Worm (Caenorhabditis elegans) whole organism, L4 larva: ENCODE results near the gene fbxc-36.
A peak's percentile ranks its signal among the peaks of the same experiment; 100 is the strongest.

Source experiments
- D1046.2 ChIP-seq: fragments of 200-800 bp; sonication (Bioruptor generic); IDR thresholded peaks from 2 replicates; pipeline ENCODE4 v1.3.6; 2022; ENCODE audit warnings: missing genetic modification characterization, missing compliant biosample characterization
- F10B5.3 ChIP-seq: sonication (generic microtip); optimal IDR thresholded peaks from 2 replicates; lab custom pipeline; 2016; ENCODE audit warnings: mild to moderate bottlenecking, missing genetic modification characterization, missing compliant biosample characterization
- F26F4.8 ChIP-seq: fragments of 200-800 bp; sonication (Bioruptor generic); conservative IDR thresholded peaks from 2 replicates; pipeline ENCODE4 v1.3.6; 2022; ENCODE audit warnings: missing genetic modification characterization, missing compliant biosample characterization
- F44E2.7 ChIP-seq: fragments of 200-800 bp; sonication (Bioruptor generic); IDR thresholded peaks from 2 replicates; pipeline ENCODE4 v2.1.2; 2022; ENCODE audit warnings: missing genetic modification characterization, missing compliant biosample characterization
- F49E8.2 ChIP-seq: sonication (generic microtip); optimal IDR thresholded peaks from 2 replicates; lab custom pipeline; 2016; ENCODE audit warnings: missing compliant biosample characterization, mild to moderate bottlenecking, missing genetic modification characterization, borderline replicate concordance
- R02D3.7 ChIP-seq: fragments of 150-350 bp; sonication (generic microtip); optimal IDR thresholded peaks from 3 replicates; lab custom pipeline; 2014; ENCODE audit warnings: missing biosample characterization, missing genetic modification characterization
- Y105C5A.15 ChIP-seq: fragments of 200-800 bp; sonication (Bioruptor generic); IDR thresholded peaks from 2 replicates; pipeline ENCODE4 v1.3.6; 2022; ENCODE audit warnings: missing genetic modification characterization, missing compliant biosample characterization
- ZK546.5 ChIP-seq, 2 experiments: sonication (generic microtip); optimal IDR thresholded peaks; 2 replicates each; lab custom pipeline; 2017; ENCODE audit warnings: missing biosample characterization in 2 of 2, missing genetic modification characterization in 2 of 2
- aha-1 ChIP-seq: fragments of 150-350 bp; peaks from one replicate; lab custom pipeline; 2014; ENCODE audit warnings: missing biosample characterization, missing genetic modification characterization
- arid-1 ChIP-seq: fragments of 200-800 bp; sonication (Bioruptor generic); conservative IDR thresholded peaks from 2 replicates; pipeline ENCODE4 v1.3.6; 2022; ENCODE audit warnings: missing genetic modification reagents, missing genetic modification characterization, missing compliant biosample characterization
- ceh-20 ChIP-seq: fragments of 200-800 bp; sonication (Bioruptor generic); IDR thresholded peaks from 2 replicates; pipeline ENCODE4 v1.3.6; 2022; ENCODE audit warnings: missing genetic modification reagents, missing genetic modification characterization, missing compliant biosample characterization
- ceh-32 ChIP-seq: sonication (generic microtip); optimal IDR thresholded peaks from 2 replicates; lab custom pipeline; 2016; ENCODE audit warnings: mild to moderate bottlenecking, missing genetic modification characterization, missing compliant biosample characterization; ENCODE audit not compliant: poor library complexity
- ceh-62 ChIP-seq: sonication (generic microtip); optimal IDR thresholded peaks from 2 replicates; lab custom pipeline; 2017; ENCODE audit warnings: missing biosample characterization, missing genetic modification characterization
- ceh-82 ChIP-seq: sonication (generic microtip); optimal IDR thresholded peaks from 2 replicates; lab custom pipeline; 2017; ENCODE audit warnings: missing biosample characterization, missing genetic modification characterization
- ces-1 ChIP-seq: fragments of 150-350 bp; sonication (generic microtip); optimal IDR thresholded peaks from 4 replicates; lab custom pipeline; 2014; ENCODE audit warnings: missing biosample characterization, missing genetic modification reagents, missing genetic modification characterization
- cey-2 ChIP-seq: sonication (generic microtip); optimal IDR thresholded peaks from 3 replicates; lab custom pipeline; 2017; ENCODE audit warnings: missing genetic modification characterization, mild to moderate bottlenecking, missing compliant biosample characterization, antibody characterized with exemption, borderline replicate concordance; ENCODE audit not compliant: insufficient read depth
- dmd-6 ChIP-seq: fragments of 200-800 bp; sonication (Bioruptor generic); IDR thresholded peaks from 2 replicates; pipeline ENCODE4 v1.3.6; 2022; ENCODE audit warnings: missing genetic modification reagents, missing genetic modification characterization, missing compliant biosample characterization
- dmd-9 ChIP-seq: fragments of 200-800 bp; sonication (Bioruptor generic); IDR thresholded peaks from 2 replicates; pipeline ENCODE4 v1.3.6; 2022; ENCODE audit warnings: missing genetic modification reagents, missing genetic modification characterization, missing compliant biosample characterization
- egl-27 ChIP-seq: sonication (generic microtip); optimal IDR thresholded peaks from 3 replicates; lab custom pipeline; 2017; ENCODE audit warnings: missing biosample characterization, missing genetic modification reagents, missing genetic modification characterization
- egl-43 ChIP-seq: fragments of 200-800 bp; sonication (Bioruptor generic); IDR thresholded peaks from 2 replicates; pipeline ENCODE4 v1.3.6; 2022; ENCODE audit warnings: missing genetic modification reagents, missing genetic modification characterization, missing compliant biosample characterization
- hlh-11 ChIP-seq: fragments of 200-800 bp; sonication (Bioruptor generic); optimal IDR thresholded peaks from 2 replicates; lab custom pipeline; 2018; ENCODE audit warnings: mild to moderate bottlenecking, missing genetic modification characterization, missing compliant biosample characterization
- hlh-30 ChIP-seq: sonication (generic microtip); optimal IDR thresholded peaks from 2 replicates; lab custom pipeline; 2017; ENCODE audit warnings: antibody characterized with exemption, mild to moderate bottlenecking, missing genetic modification characterization, missing compliant biosample characterization; ENCODE audit not compliant: insufficient read depth
- lin-38 ChIP-seq: fragments of 200-800 bp; sonication (Bioruptor generic); IDR thresholded peaks from 2 replicates; pipeline ENCODE4 v1.3.6; 2022; ENCODE audit warnings: missing genetic modification reagents, missing genetic modification characterization, missing compliant biosample characterization
- mdt-29 ChIP-seq: fragments of 200-800 bp; sonication (Bioruptor generic); IDR thresholded peaks from 2 replicates; pipeline ENCODE4 v1.3.6; 2022; ENCODE audit warnings: missing genetic modification reagents, missing genetic modification characterization, missing compliant biosample characterization
- mes-2 ChIP-seq: sonication (generic microtip); optimal IDR thresholded peaks from 2 replicates; lab custom pipeline; 2016; ENCODE audit warnings: missing genotype, mild to moderate bottlenecking, missing genetic modification characterization, missing compliant biosample characterization; ENCODE audit not compliant: poor library complexity, severe bottlenecking
- mxl-3 ChIP-seq: fragments of 200-800 bp; sonication (Bioruptor generic); optimal IDR thresholded peaks from 2 replicates; lab custom pipeline; 2018; ENCODE audit warnings: mild to moderate bottlenecking, missing genetic modification characterization, missing compliant biosample characterization
- nhr-10 ChIP-seq: fragments of 150-350 bp; optimal IDR thresholded peaks from 2 replicates; lab custom pipeline; 2014; ENCODE audit warnings: missing biosample characterization, missing genetic modification characterization
- nhr-111 ChIP-seq: fragments of 200-800 bp; sonication (Bioruptor generic); optimal IDR thresholded peaks from 2 replicates; lab custom pipeline; 2018; ENCODE audit warnings: mild to moderate bottlenecking, missing genetic modification characterization, missing compliant biosample characterization
- nhr-237 ChIP-seq: sonication (generic microtip); optimal IDR thresholded peaks from 2 replicates; lab custom pipeline; 2017; ENCODE audit warnings: missing biosample characterization, missing genetic modification characterization
- php-3 ChIP-seq: fragments of 200-800 bp; sonication (Bioruptor generic); IDR thresholded peaks from 2 replicates; pipeline ENCODE4 v1.3.6; 2022; ENCODE audit warnings: missing genetic modification reagents, missing genetic modification characterization, missing compliant biosample characterization
- saeg-2 ChIP-seq: fragments of 200-800 bp; sonication (Bioruptor generic); IDR thresholded peaks from 2 replicates; pipeline ENCODE4 v1.3.6; 2022; ENCODE audit warnings: missing genetic modification reagents, missing genetic modification characterization, missing compliant biosample characterization
- sdz-12 ChIP-seq: fragments of 200-800 bp; sonication (Bioruptor generic); optimal IDR thresholded peaks from 2 replicates; lab custom pipeline; 2018; ENCODE audit warnings: mild to moderate bottlenecking, missing genetic modification characterization, missing compliant biosample characterization
- skn-1 ChIP-seq: fragments of 150-350 bp; optimal IDR thresholded peaks from 2 replicates; lab custom pipeline; 2014; ENCODE audit warnings: missing biosample characterization, missing genetic modification characterization
- snpc-1.2 ChIP-seq: fragments of 200-800 bp; sonication (Bioruptor generic); IDR thresholded peaks from 2 replicates; pipeline ENCODE4 v1.3.6; 2022; ENCODE audit warnings: missing genetic modification reagents, missing genetic modification characterization, missing compliant biosample characterization
- snpc-4 ChIP-seq: fragments of 150-350 bp; optimal IDR thresholded peaks from 2 replicates; lab custom pipeline; 2014; ENCODE audit warnings: missing biosample characterization, missing genetic modification characterization
- spr-3 ChIP-seq: fragments of 200-800 bp; sonication (Bioruptor generic); optimal IDR thresholded peaks from 2 replicates; lab custom pipeline; 2018; ENCODE audit warnings: mild to moderate bottlenecking, missing genetic modification characterization, missing compliant biosample characterization
- tag-97 ChIP-seq: fragments of 200-800 bp; sonication (Bioruptor generic); IDR thresholded peaks from 2 replicates; pipeline ENCODE4 v1.3.6; 2022; ENCODE audit warnings: missing genetic modification characterization, missing compliant biosample characterization
- unc-62 ChIP-seq, 3 experiments: fragments of 150-350 bp in 1 of 3; sonication (generic microtip); optimal IDR thresholded peaks in 2 of 3; peaks in 1 of 3; 1 replicate in 1 of 3; 2 replicates in 2 of 3; lab custom pipeline; 2014 to 2017; ENCODE audit warnings: missing biosample characterization in 3 of 3, missing genetic modification characterization in 3 of 3, missing genetic modification reagents in 3 of 3, missing genotype in 1 of 3
- vab-7 ChIP-seq: fragments of 200-800 bp; sonication (Bioruptor generic); IDR thresholded peaks from 2 replicates; pipeline ENCODE4 v1.3.6; 2022; ENCODE audit warnings: missing genetic modification reagents, missing genetic modification characterization, missing compliant biosample characterization
- zag-1 ChIP-seq: fragments of 150-350 bp; optimal IDR thresholded peaks from 2 replicates; lab custom pipeline; 2014; ENCODE audit warnings: missing biosample characterization, missing genetic modification characterization
- zip-11 ChIP-seq: fragments of 200-800 bp; sonication (Bioruptor generic); IDR thresholded peaks from 2 replicates; pipeline ENCODE4 v1.3.6; 2022; ENCODE audit warnings: missing genetic modification characterization, missing compliant biosample characterization
- ztf-7 ChIP-seq: fragments of 150-350 bp; optimal IDR thresholded peaks from 2 replicates; lab custom pipeline; 2014; ENCODE audit warnings: missing biosample characterization, missing genetic modification characterization

fbxc-36 gene

DNA sequence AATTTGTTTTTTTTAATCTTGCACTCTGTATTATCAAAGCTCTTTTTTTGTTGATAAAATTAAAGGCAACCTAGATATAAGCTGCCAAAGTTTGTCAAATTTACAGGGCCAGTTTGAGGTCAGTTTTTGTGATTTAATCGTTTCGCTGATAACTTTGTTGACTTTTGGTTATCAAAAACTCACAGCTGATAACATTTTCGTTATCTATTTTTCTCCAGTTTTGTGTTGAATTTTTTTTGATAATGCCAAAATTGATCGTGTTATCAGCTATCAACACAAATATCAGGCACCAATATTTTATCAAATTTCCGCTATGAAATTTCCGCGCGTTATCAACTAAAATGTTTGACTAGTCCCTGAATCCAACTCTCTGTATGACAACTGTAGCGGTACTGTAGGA lies 25.6 kb upstream of the fbxc-36 start (continued):
- no peak for TF ChIP-seq zag-1 (tag; lab: Kevin White, UChicago)
- TF ChIP-seq ceh-32 (tag; lab: Kevin White, UChicago), result no peak
- TF ChIP-seq ceh-62 (tag; lab: Kevin White, UChicago), result no peak
- peak; percentile 32 to 91 for TF ChIP-seq unc-62 (GFP tag; optimal IDR thresholded peaks at IDR 0.05 in 1 of 2; lab: Kevin White, UChicago)
- TF ChIP-seq unc-62 (tag; optimal IDR thresholded peaks at IDR 0.05; lab: Kevin White, UChicago), result no peak
- no peak for TF ChIP-seq ces-1 (GFP tag; lab: Kevin White, UChicago)
- TF ChIP-seq hlh-11, result peak; percentile 89
- no peak for TF ChIP-seq egl-43 (GFP tag; lab: Robert Waterston, UW)
- no peak for TF ChIP-seq snpc-4 (tag; lab: Kevin White, UChicago)

DNA sequence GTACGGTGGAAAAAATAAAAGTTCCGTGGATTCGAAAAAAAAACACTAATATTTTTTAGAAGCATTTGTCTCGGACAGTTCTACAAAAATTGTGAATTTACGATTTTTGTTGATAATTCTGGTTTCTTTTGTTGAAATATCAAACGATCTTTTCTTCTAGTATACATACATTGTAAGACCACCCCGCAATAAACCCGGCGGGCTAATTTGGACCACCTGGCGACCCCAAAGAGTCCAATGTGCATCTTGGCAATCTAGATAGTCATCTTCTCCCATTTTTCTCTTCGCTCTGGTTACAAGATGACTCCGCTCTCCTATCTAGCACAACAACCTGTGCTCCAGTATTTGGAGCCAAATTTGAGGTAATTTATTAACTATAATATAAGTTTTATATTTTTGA lies 25.0 kb upstream of the fbxc-36 start, which contains the start of gene fbxc-29:
TSS of gene fbxc-29 (plus strand) at position 301 of the 400 bp plus-strand sequence.
- TF ChIP-seq nhr-111, result no peak
- TF ChIP-seq egl-43 (GFP tag; lab: Robert Waterston, UW), result no peak
- TF ChIP-seq F44E2.7 (GFP tag; lab: Robert Waterston, UW), result no peak
- no peak for TF ChIP-seq skn-1 (tag; lab: Kevin White, UChicago)
- TF ChIP-seq ceh-62 (tag; lab: Kevin White, UChicago), result no peak
- no peak for TF ChIP-seq egl-27 (tag; lab: Kevin White, UChicago)
- TF ChIP-seq nhr-10 (tag; lab: Kevin White, UChicago), result no peak
- no peak for TF ChIP-seq dmd-6
- TF ChIP-seq F49E8.2 (tag; lab: Kevin White, UChicago), result no peak
- TF ChIP-seq D1046.2, result no peak
- TF ChIP-seq saeg-2 (GFP tag; lab: Robert Waterston, UW), result no peak
- no peak for TF ChIP-seq dmd-9 (GFP tag; lab: Robert Waterston, UW)
- TF ChIP-seq sdz-12 (GFP tag; lab: Kevin White, UChicago), result no peak
- no peak for TF ChIP-seq F26F4.8 (GFP tag; lab: Robert Waterston, UW)
- TF ChIP-seq vab-7 (GFP tag; lab: Robert Waterston, UW), result no peak
- TF ChIP-seq zip-11 (GFP tag; lab: Robert Waterston, UW), result no peak
- TF ChIP-seq ceh-82, result no peak

DNA sequence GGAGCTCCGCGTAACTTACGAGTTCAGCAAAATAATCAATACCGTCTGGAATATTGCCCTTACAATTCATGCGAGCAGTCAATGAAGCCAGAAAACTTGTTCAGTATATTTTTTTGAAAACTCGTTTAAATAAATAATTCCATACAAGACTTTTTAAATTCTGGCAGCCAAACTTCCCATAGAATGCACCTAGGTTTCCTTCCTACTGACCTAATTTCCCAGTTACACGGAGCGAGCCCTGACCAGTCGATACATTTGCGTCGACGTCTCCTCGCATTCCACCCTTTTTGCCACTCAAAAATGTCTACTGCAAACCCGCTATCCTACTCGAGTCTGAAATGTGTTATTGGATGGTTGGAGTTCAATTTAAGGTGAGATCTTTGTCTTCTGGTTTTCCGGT lies 23.5 kb upstream of the fbxc-36 start, which contains the start of gene fbxc-30:
TSS of gene fbxc-30 (plus strand) at position 301 of the 400 bp plus-strand sequence.
- no peak for TF ChIP-seq mxl-3 (GFP tag; lab: Kevin White, UChicago)
- TF ChIP-seq R02D3.7, result no peak
- TF ChIP-seq ZK546.5 (tag; optimal IDR thresholded peaks at IDR 0.05; lab: Kevin White, UChicago), result no peak
- TF ChIP-seq aha-1 (tag; lab: Kevin White, UChicago), result no peak
- TF ChIP-seq lin-38 (GFP tag; lab: Robert Waterston, UW), result no peak
- TF ChIP-seq arid-1 (GFP tag; lab: Robert Waterston, UW), result no peak
- no peak for TF ChIP-seq F10B5.3 (tag; lab: Kevin White, UChicago)
- no peak for TF ChIP-seq nhr-237 (tag; lab: Kevin White, UChicago)
- TF ChIP-seq dmd-9 (GFP tag; lab: Robert Waterston, UW), result no peak
- TF ChIP-seq php-3 (GFP tag; lab: Robert Waterston, UW), result no peak
- TF ChIP-seq mes-2 (tag; lab: Kevin White, UChicago), result no peak
- no peak for TF ChIP-seq Y105C5A.15

DNA sequence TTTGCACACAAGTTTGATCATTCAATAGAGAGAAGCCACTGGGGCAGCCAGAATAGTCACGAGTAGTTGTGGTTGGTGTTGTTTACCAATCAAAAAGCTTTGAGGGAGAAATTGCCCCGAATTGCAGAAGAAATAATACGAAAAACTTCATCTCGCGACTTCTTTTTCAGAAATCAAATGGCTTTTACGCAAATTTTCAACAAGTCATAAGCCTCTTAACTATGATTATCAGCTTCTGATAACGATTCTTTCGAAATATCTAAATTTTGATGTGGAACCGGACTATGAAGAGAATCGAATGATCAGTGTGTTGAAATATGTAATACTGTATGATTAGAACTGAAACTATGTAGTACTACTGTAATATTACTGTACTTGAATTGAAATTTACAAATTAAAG lies 20.5 kb upstream of the fbxc-36 start:
- TF ChIP-seq ceh-20 (no peak), hlh-30 (tag; lab: Kevin White, UChicago) (no peak), cey-2 (tag; lab: Kevin White, UChicago) (no peak), lin-38 (GFP tag; lab: Robert Waterston, UW) (no peak), saeg-2 (GFP tag; lab: Robert Waterston, UW) (no peak), nhr-237 (tag; lab: Kevin White, UChicago) (no peak), ztf-7 (tag; lab: Kevin White, UChicago) (no peak), snpc-1.2 (GFP tag; lab: Robert Waterston, UW) (no peak), spr-3 (GFP tag; lab: Kevin White, UChicago) (no peak), D1046.2 (no peak), tag-97 (GFP tag; lab: Robert Waterston, UW) (no peak), mdt-29 (GFP tag; lab: Robert Waterston, UW) (no peak)
